Fruit fly (Drosophila melanogaster) whole organism, embryonic: ENCODE results near the gene gdl.

Experiments used
- Bteb2 ChIP-seq: fragments of 200-800 bp; sonication (Bioruptor generic); optimal IDR thresholded peaks from 2 replicates; lab custom pipeline; 2016; ENCODE audit warnings: missing biosample characterization, missing genetic modification characterization
- CG1024 ChIP-seq: fragments of 200-800 bp; sonication (Bioruptor generic); IDR thresholded peaks from 2 replicates; pipeline ENCODE4 v1.3.6; 2022; ENCODE audit warnings: missing biosample characterization, missing genetic modification characterization
- CG10321 ChIP-seq: fragments of 200-800 bp; sonication (Bioruptor generic); IDR thresholded peaks from 2 replicates; pipeline ENCODE4 v1.3.6; 2022; ENCODE audit warnings: missing biosample characterization, missing genetic modification characterization
- CG14441 ChIP-seq: fragments of 200-800 bp; sonication (Bioruptor generic); IDR thresholded peaks from 2 replicates; pipeline ENCODE4 v1.3.6; 2022; ENCODE audit warnings: missing biosample characterization, missing genetic modification characterization
- CG14710 ChIP-seq: fragments of 200-800 bp; sonication (Bioruptor generic); optimal IDR thresholded peaks from 3 replicates; lab custom pipeline; 2019; ENCODE audit warnings: missing biosample characterization, mild to moderate bottlenecking, missing genetic modification characterization, moderate library complexity
- CG15601 ChIP-seq: fragments of 200-800 bp; sonication (Bioruptor generic); optimal IDR thresholded peaks from 3 replicates; lab custom pipeline; 2019; ENCODE audit warnings: missing biosample characterization, mild to moderate bottlenecking, missing genetic modification characterization, moderate library complexity
- CG18262 ChIP-seq: fragments of 200-800 bp; optimal IDR thresholded peaks from 3 replicates; lab custom pipeline; 2019; ENCODE audit warnings: missing biosample characterization, mild to moderate bottlenecking, missing genetic modification characterization, moderate library complexity
- CG2202 ChIP-seq: fragments of 200-800 bp; sonication (Bioruptor generic); optimal IDR thresholded peaks from 2 replicates; lab custom pipeline; 2018; ENCODE audit warnings: missing biosample characterization, mild to moderate bottlenecking, missing genetic modification characterization
- CG4360 ChIP-seq: fragments of 200-800 bp; sonication (Bioruptor generic); IDR thresholded peaks from 2 replicates; pipeline ENCODE4 v1.3.6; 2022; ENCODE audit warnings: missing biosample characterization, missing genetic modification characterization
- CG4707 ChIP-seq: fragments of 200-800 bp; sonication (Bioruptor generic); optimal IDR thresholded peaks from 2 replicates; lab custom pipeline; 2018; ENCODE audit warnings: missing biosample characterization, mild to moderate bottlenecking, missing genetic modification characterization, moderate library complexity
- CG8359 ChIP-seq: fragments of 200-800 bp; sonication (Bioruptor generic); optimal IDR thresholded peaks from 2 replicates; lab custom pipeline; 2017; ENCODE audit warnings: missing biosample characterization, mild to moderate bottlenecking, missing genetic modification characterization, borderline replicate concordance
- CG8944 ChIP-seq: fragments of 200-800 bp; sonication (Bioruptor generic); optimal IDR thresholded peaks from 3 replicates; lab custom pipeline; 2016; ENCODE audit warnings: missing biosample characterization, missing genetic modification characterization
- Deaf1 ChIP-seq: fragments of 200-800 bp; optimal IDR thresholded peaks from 3 replicates; lab custom pipeline; 2019; ENCODE audit warnings: missing biosample characterization, mild to moderate bottlenecking, missing genetic modification characterization, moderate library complexity
- Ets65A ChIP-seq: fragments of 200-800 bp; sonication (Bioruptor generic); peaks from one replicate; lab custom pipeline; 2016; ENCODE audit warnings: missing biosample characterization, missing genetic modification characterization
- H2.0 ChIP-seq: fragments of 200-800 bp; sonication (Bioruptor generic); IDR thresholded peaks from 2 replicates; pipeline ENCODE4 v1.3.6; 2022; ENCODE audit warnings: missing biosample characterization, missing genetic modification characterization
- Hmr ChIP-seq: fragments of 200-800 bp; sonication (Bioruptor generic); optimal IDR thresholded peaks from 3 replicates; lab custom pipeline; 2017; ENCODE audit warnings: mild to moderate bottlenecking, missing biosample characterization, missing genetic modification reagents, missing genetic modification characterization
- Pdp1 ChIP-seq, 2 experiments: fragments of 200-800 bp; sonication (Bioruptor generic); optimal IDR thresholded peaks; 3 replicates each; lab custom pipeline; 2016; ENCODE audit warnings: missing biosample characterization in 2 of 2, missing genetic modification characterization in 2 of 2, mild to moderate bottlenecking in 1 of 2, moderate library complexity in 1 of 2
- Xrp1 ChIP-seq: fragments of 200-800 bp; sonication (Bioruptor generic); IDR thresholded peaks from 2 replicates; pipeline ENCODE4 v1.3.6; 2022; ENCODE audit warnings: missing biosample characterization, missing genetic modification characterization
- abd-A ChIP-seq: fragments of 200-800 bp; sonication (Bioruptor generic); optimal IDR thresholded peaks from 3 replicates; lab custom pipeline; 2019; ENCODE audit warnings: missing biosample characterization, mild to moderate bottlenecking, missing genetic modification characterization, moderate library complexity
- ato ChIP-seq: fragments of 200-800 bp; sonication (Bioruptor generic); IDR thresholded peaks from 2 replicates; pipeline ENCODE4 v1.3.6; 2022; ENCODE audit warnings: missing biosample characterization, missing genetic modification characterization; ENCODE audit not compliant: partially characterized antibody
- bigmax ChIP-seq: fragments of 200-800 bp; sonication (Bioruptor generic); optimal IDR thresholded peaks from 2 replicates; lab custom pipeline; 2018; ENCODE audit warnings: missing biosample characterization, mild to moderate bottlenecking, missing genetic modification characterization
- cg ChIP-seq: fragments of 200-800 bp; sonication (Bioruptor generic); optimal IDR thresholded peaks from 3 replicates; lab custom pipeline; 2019; ENCODE audit warnings: missing biosample characterization, mild to moderate bottlenecking, missing genetic modification characterization, moderate library complexity
- chinmo ChIP-seq: fragments of 200-800 bp; sonication (Bioruptor generic); IDR thresholded peaks from 4 replicates; pipeline ENCODE4 v1.3.6; 2022; ENCODE audit warnings: missing biosample characterization, missing genetic modification characterization; ENCODE audit not compliant: partially characterized antibody
- cwo ChIP-seq: fragments of 200-800 bp; sonication (Bioruptor generic); optimal IDR thresholded peaks from 3 replicates; lab custom pipeline; 2017; ENCODE audit warnings: missing biosample characterization, missing genetic modification characterization, mild to moderate bottlenecking, moderate library complexity, missing genetic modification reagents
- ewg ChIP-seq: fragments of 200-800 bp; sonication (Bioruptor generic); optimal IDR thresholded peaks from 3 replicates; lab custom pipeline; 2017; ENCODE audit warnings: mild to moderate bottlenecking, missing biosample characterization, missing genetic modification reagents, missing genetic modification characterization
- fru ChIP-seq: fragments of >200 bp; optimal IDR thresholded peaks from 2 replicates; lab custom pipeline; 2017
- grau ChIP-seq: fragments of 200-800 bp; optimal IDR thresholded peaks from 3 replicates; lab custom pipeline; 2019; ENCODE audit warnings: missing biosample characterization, mild to moderate bottlenecking, missing genetic modification characterization, moderate library complexity
- ind ChIP-seq: fragments of 200-800 bp; sonication (Bioruptor generic); optimal IDR thresholded peaks from 3 replicates; lab custom pipeline; 2016; ENCODE audit warnings: missing biosample characterization, missing genetic modification characterization
- kni ChIP-seq: fragments of 200-800 bp; sonication (Bioruptor generic); optimal IDR thresholded peaks from 3 replicates; lab custom pipeline; 2017; ENCODE audit warnings: mild to moderate bottlenecking, missing biosample characterization, missing genetic modification reagents, missing genetic modification characterization
- lab ChIP-seq: fragments of 200-800 bp; sonication (Bioruptor generic); optimal IDR thresholded peaks from 3 replicates; lab custom pipeline; 2017; ENCODE audit warnings: missing biosample characterization, missing genetic modification characterization, mild to moderate bottlenecking, moderate library complexity, missing genetic modification reagents
- lilli ChIP-seq: fragments of 200-800 bp; sonication (Bioruptor generic); optimal IDR thresholded peaks from 3 replicates; lab custom pipeline; 2016; ENCODE audit warnings: missing biosample characterization, missing genetic modification characterization
- phol ChIP-seq: fragments of 200-800 bp; sonication (Bioruptor generic); optimal IDR thresholded peaks from 3 replicates; lab custom pipeline; 2018; ENCODE audit warnings: missing biosample characterization, mild to moderate bottlenecking, missing genetic modification characterization, moderate library complexity
- prd ChIP-seq, 3 experiments: fragments of >200 bp in 2 of 3; fragments of 200-800 bp in 1 of 3; sonication (Bioruptor generic) in 1 of 3; optimal IDR thresholded peaks in 2 of 3; IDR thresholded peaks in 1 of 3; 2 replicates in 2 of 3; 3 replicates in 1 of 3; pipeline versions ENCODE4 v1.3.6 to Lab custom; 2017 to 2022; ENCODE audit warnings: missing biosample characterization in 1 of 3, missing genetic modification characterization in 1 of 3
- pros ChIP-seq: fragments of 200-800 bp; sonication (Bioruptor generic); optimal IDR thresholded peaks from 3 replicates; lab custom pipeline; 2019; ENCODE audit warnings: missing biosample characterization, mild to moderate bottlenecking, missing genetic modification characterization, moderate library complexity
- scrt ChIP-seq: fragments of 200-800 bp; sonication (Bioruptor generic); optimal IDR thresholded peaks from 2 replicates; lab custom pipeline; 2018; ENCODE audit warnings: missing biosample characterization, mild to moderate bottlenecking, missing genetic modification characterization, moderate library complexity
- sd ChIP-seq: fragments of 200-800 bp; sonication (Bioruptor generic); optimal IDR thresholded peaks from 3 replicates; lab custom pipeline; 2018; ENCODE audit warnings: missing biosample characterization, mild to moderate bottlenecking, missing genetic modification characterization, moderate library complexity
- sens ChIP-seq: fragments of 200-800 bp; sonication (Bioruptor generic); peaks from one replicate; lab custom pipeline; 2016; ENCODE audit warnings: missing biosample characterization, missing genetic modification characterization
- slbo ChIP-seq: fragments of 200-800 bp; sonication (Bioruptor generic); IDR thresholded peaks from 2 replicates; pipeline ENCODE4 v1.3.6; 2022; ENCODE audit warnings: missing biosample characterization, missing genetic modification characterization
- sqz ChIP-seq: fragments of 200-800 bp; sonication (Bioruptor generic); optimal IDR thresholded peaks from 3 replicates; lab custom pipeline; 2018; ENCODE audit warnings: missing biosample characterization, mild to moderate bottlenecking, missing genetic modification characterization
- tgo ChIP-seq: fragments of 200-800 bp; sonication (Bioruptor generic); IDR thresholded peaks from 3 replicates; pipeline ENCODE4 v1.3.6; 2022; ENCODE audit warnings: missing biosample characterization, missing genetic modification characterization
- vvl ChIP-seq: fragments of 200-800 bp; sonication (Bioruptor generic); IDR thresholded peaks from 2 replicates; pipeline ENCODE4 v1.3.6; 2022; ENCODE audit warnings: missing biosample characterization, missing genetic modification characterization
- yki ChIP-seq: fragments of >200 bp; optimal IDR thresholded peaks from 3 replicates; lab custom pipeline; 2018
- zen ChIP-seq: fragments of 200-800 bp; sonication (Bioruptor generic); optimal IDR thresholded peaks from 3 replicates; lab custom pipeline; 2018; ENCODE audit warnings: missing biosample characterization, mild to moderate bottlenecking, missing genetic modification characterization, moderate library complexity

Gene gdl

dm6 chr3L:15541281-15541680 lies 32.0 kb downstream of the gdl start:
- no peak for TF ChIP-seq CG14441 (GFP tag; lab: Robert Waterston, UW)
- no peak for TF ChIP-seq bigmax (GFP tag; lab: Kevin White, UChicago)
- peak; percentile 51 for TF ChIP-seq zen (tag; lab: Kevin White, UChicago)
- TF ChIP-seq abd-A (tag; lab: Kevin White, UChicago) = peak; percentile 40
- TF ChIP-seq scrt = peak; percentile 94

- no peak for TF ChIP-seq CG8359 (GFP tag; lab: Kevin White, UChicago)
These were observed 33.8 kb downstream of the gdl start for dm6 chr3L:15543049-15543448.

- TF ChIP-seq sens (GFP tag; lab: Kevin White, UChicago) (peak; percentile 16), vvl (GFP tag; lab: Robert Waterston, UW) (peak; percentile 91), H2.0 (GFP tag; lab: Robert Waterston, UW) (no peak), kni (peak; percentile 10), CG8944 (GFP tag; lab: Kevin White, UChicago) (no peak), ind (GFP tag; lab: Kevin White, UChicago) (no peak), CG15601 (tag; lab: Kevin White, UChicago) (no peak), sqz (GFP tag; lab: Kevin White, UChicago) (peak; percentile 62), tgo (GFP tag; lab: Robert Waterston, UW) (no peak), ewg (GFP tag; lab: Kevin White, UChicago) (no peak), CG2202 (tag; lab: Kevin White, UChicago) (no peak), Pdp1 (GFP tag; optimal IDR thresholded peaks at IDR 0.05; lab: Kevin White, UChicago) (peak in 1 of 2 experiments; percentile 76), CG4707 (GFP tag; lab: Kevin White, UChicago) (no peak), cwo (peak; percentile 62), chinmo (GFP tag; lab: Robert Waterston, UW) (0 out of 4 replicates have a peak, but pooled peaks have one; percentile 5), Hmr (GFP tag; lab: Kevin White, UChicago) (no peak), abd-A (tag; lab: Kevin White, UChicago) (peak; percentile 55), Deaf1 (tag; lab: Kevin White, UChicago) (no peak), pros (GFP tag; lab: Kevin White, UChicago) (peak; percentile 93), CG10321 (no peak), grau (no peak)
These were observed 34.2 kb downstream of the gdl start for dm6 chr3L:15543467-15543866.

- no peak for TF ChIP-seq yki
- peak; percentile 41 for TF ChIP-seq CG18262 (tag; lab: Kevin White, UChicago)
- TF ChIP-seq lab = peak; percentile 12
- TF ChIP-seq prd (optimal IDR thresholded peaks at IDR 0.05; lab: Kevin White, UChicago) = no peak
- TF ChIP-seq prd (GFP tag; IDR thresholded peaks at IDR 0.05; lab: Robert Waterston, UW) = peak; percentile 28; the same call in 1 of the 3 replicates
- no peak for TF ChIP-seq fru (lab: Kevin White, UChicago)
- TF ChIP-seq cg = peak; percentile 88
- no peak for TF ChIP-seq Bteb2 (GFP tag; lab: Kevin White, UChicago)
- peak; percentile 23 for TF ChIP-seq phol (tag; lab: Kevin White, UChicago)
- no peak for TF ChIP-seq CG4360
- TF ChIP-seq slbo (GFP tag; lab: Robert Waterston, UW) = no peak
- TF ChIP-seq Xrp1 (GFP tag; lab: Robert Waterston, UW) = peak; percentile 35
- no peak for TF ChIP-seq ato (GFP tag; lab: Robert Waterston, UW)
- peak; percentile 66 for TF ChIP-seq sens (GFP tag; lab: Kevin White, UChicago)
- TF ChIP-seq CG14710 = peak; percentile 6
- TF ChIP-seq Ets65A (GFP tag; lab: Kevin White, UChicago) = peak; percentile 60
- TF ChIP-seq CG1024 = no peak
- TF ChIP-seq lilli (GFP tag; lab: Kevin White, UChicago) = no peak
- peak; percentile 53 for TF ChIP-seq sd
These were observed 35.5 kb downstream of the gdl start for dm6 chr3L:15544455-15545415.
